Worm (Caenorhabditis elegans) whole organism, early embryonic: Measurements from ENCODE around the gene F11A5.9.

ENCODE experiments used
- flt-1 ChIP-seq: fragments of 200-800 bp; sonication (Bioruptor generic); IDR thresholded peaks from 2 replicates; pipeline ENCODE4 v1.3.6; 2022; ENCODE audit warnings: missing genetic modification characterization, missing compliant biosample characterization
- pes-1 ChIP-seq: fragments of 200-800 bp; sonication (Bioruptor generic); IDR thresholded peaks from 2 replicates; pipeline ENCODE4 v1.3.6; 2022; ENCODE audit warnings: missing genetic modification reagents, missing genetic modification characterization, missing compliant biosample characterization
- sea-1 ChIP-seq: fragments of 200-800 bp; sonication (Bioruptor generic); conservative IDR thresholded peaks from 2 replicates; pipeline ENCODE4 v1.3.6; 2022; ENCODE audit warnings: missing genetic modification characterization, missing compliant biosample characterization

- TF ChIP-seq sea-1 (GFP tag; lab: Robert Waterston, UW) (no peak), pes-1 (no peak), flt-1 (no peak)
Measured at ce11 chrV:16253687-16254086, 39.0 kb downstream of the F11A5.9 start, which contains the start of gene gcy-20.
